Fruit fly (Drosophila melanogaster) whole organism, embryonic: ENCODE data around the gene CG16753.

Experiments used
- B-H1 ChIP-seq: fragments of 200-800 bp; sonication (Bioruptor generic); IDR thresholded peaks from 3 replicates; pipeline ENCODE4 v1.3.6; 2022; ENCODE audit warnings: missing biosample characterization, missing genetic modification characterization
- C15 ChIP-seq: fragments of 200-800 bp; sonication (Bioruptor generic); IDR thresholded peaks from 3 replicates; pipeline ENCODE4 v1.3.6; 2022; ENCODE audit warnings: missing biosample characterization, missing genetic modification characterization
- CG11456 ChIP-seq: fragments of 200-800 bp; sonication (Bioruptor generic); IDR thresholded peaks from 3 replicates; pipeline ENCODE4 v1.3.6; 2022; ENCODE audit warnings: missing biosample characterization, missing genetic modification characterization
- CG12236 ChIP-seq: fragments of 200-800 bp; sonication (Bioruptor generic); optimal IDR thresholded peaks from 2 replicates; lab custom pipeline; 2016; ENCODE audit warnings: missing biosample characterization, missing genetic modification characterization
- CG1233 ChIP-seq: fragments of 200-800 bp; sonication (Bioruptor generic); optimal IDR thresholded peaks from 4 replicates; lab custom pipeline; 2018; ENCODE audit warnings: missing biosample characterization, mild to moderate bottlenecking, missing genetic modification characterization
- CG15514 ChIP-seq: fragments of 200-800 bp; sonication (Bioruptor generic); optimal IDR thresholded peaks from 3 replicates; lab custom pipeline; 2017; ENCODE audit warnings: missing biosample characterization, missing genetic modification characterization, mild to moderate bottlenecking, moderate library complexity, missing genetic modification reagents
- CG16863 ChIP-seq: fragments of 200-800 bp; sonication (Bioruptor generic); optimal IDR thresholded peaks from 3 replicates; lab custom pipeline; 2016; ENCODE audit warnings: missing biosample characterization, missing genetic modification characterization
- CG17186 ChIP-seq: fragments of 200-800 bp; sonication (Bioruptor generic); optimal IDR thresholded peaks from 3 replicates; lab custom pipeline; 2017; ENCODE audit warnings: missing biosample characterization, missing genetic modification reagents, missing genetic modification characterization
- CG17328 ChIP-seq: fragments of 200-800 bp; sonication (Bioruptor generic); IDR thresholded peaks from 2 replicates; pipeline ENCODE4 v1.3.6; 2022; ENCODE audit warnings: missing biosample characterization, missing genetic modification characterization
- CG1832 ChIP-seq: fragments of 200-800 bp; sonication (Bioruptor generic); optimal IDR thresholded peaks from 2 replicates; lab custom pipeline; 2017; ENCODE audit warnings: missing biosample characterization, mild to moderate bottlenecking, missing genetic modification characterization, inconsistent platforms
- CG2129 ChIP-seq: fragments of 200-800 bp; sonication (Bioruptor generic); IDR thresholded peaks from 2 replicates; pipeline ENCODE4 v1.3.6; 2022; ENCODE audit warnings: missing biosample characterization, missing genetic modification characterization; ENCODE audit not compliant: partially characterized antibody
- CG2889 ChIP-seq: fragments of 200-800 bp; sonication (Bioruptor generic); IDR thresholded peaks from 3 replicates; pipeline ENCODE4 v1.3.6; 2022; ENCODE audit warnings: missing biosample characterization, missing genetic modification characterization
- CG30403 ChIP-seq: fragments of 200-800 bp; sonication (Bioruptor generic); optimal IDR thresholded peaks from 3 replicates; lab custom pipeline; 2016; ENCODE audit warnings: missing biosample characterization, missing genetic modification characterization
- CG32767 ChIP-seq: fragments of 200-800 bp; sonication (Bioruptor generic); IDR thresholded peaks from 2 replicates; pipeline ENCODE4 v1.3.6; 2022; ENCODE audit warnings: missing biosample characterization, missing genetic modification characterization
- CG34376 ChIP-seq: fragments of 200-800 bp; sonication (Bioruptor generic); optimal IDR thresholded peaks from 2 replicates; lab custom pipeline; 2018; ENCODE audit warnings: missing biosample characterization, mild to moderate bottlenecking, missing genetic modification characterization
- CG3726 ChIP-seq: fragments of 200-800 bp; sonication (Bioruptor generic); IDR thresholded peaks from 3 replicates; pipeline ENCODE4, ENCODE4 v1.3.6; 2022; ENCODE audit warnings: missing biosample characterization, missing genetic modification characterization
- CG5245 ChIP-seq: fragments of 200-800 bp; sonication (Bioruptor generic); optimal IDR thresholded peaks from 3 replicates; lab custom pipeline; 2016; ENCODE audit warnings: missing biosample characterization, missing genetic modification characterization
- CG6765 ChIP-seq: fragments of 200-800 bp; sonication (Bioruptor generic); optimal IDR thresholded peaks from 3 replicates; lab custom pipeline; 2017; ENCODE audit warnings: missing biosample characterization, mild to moderate bottlenecking, missing genetic modification characterization
- CG6791 ChIP-seq: fragments of 200-800 bp; sonication (Bioruptor generic); IDR thresholded peaks from 3 replicates; pipeline ENCODE4 v1.3.6; 2022; ENCODE audit warnings: missing biosample characterization, missing genetic modification characterization; ENCODE audit not compliant: partially characterized antibody
- CG8281 ChIP-seq: fragments of 200-800 bp; sonication (Bioruptor generic); optimal IDR thresholded peaks from 2 replicates; lab custom pipeline; 2018; ENCODE audit warnings: missing biosample characterization, mild to moderate bottlenecking, missing genetic modification characterization, moderate library complexity
- CG8924 ChIP-seq: fragments of 200-800 bp; optimal IDR thresholded peaks from 3 replicates; lab custom pipeline; 2019; ENCODE audit warnings: missing biosample characterization, mild to moderate bottlenecking, missing genetic modification characterization, moderate library complexity
- Camta ChIP-seq: fragments of 200-800 bp; sonication (Bioruptor generic); optimal IDR thresholded peaks from 2 replicates; lab custom pipeline; 2016; ENCODE audit warnings: missing biosample characterization, missing genetic modification characterization
- D ChIP-seq, 2 experiments: fragments of 200-800 bp in 1 of 2; fragments of >200 bp in 1 of 2; sonication (Bioruptor generic) in 1 of 2; optimal IDR thresholded peaks; 2 replicates in 1 of 2; 3 replicates in 1 of 2; lab custom pipeline; 2017; ENCODE audit warnings: mild to moderate bottlenecking in 1 of 2, missing biosample characterization in 1 of 2, missing genetic modification characterization in 1 of 2, missing genetic modification reagents in 1 of 2
- D19A ChIP-seq: fragments of 200-800 bp; optimal IDR thresholded peaks from 3 replicates; lab custom pipeline; 2019; ENCODE audit warnings: missing biosample characterization, mild to moderate bottlenecking, missing genetic modification characterization, moderate library complexity
- Elba2 ChIP-seq: fragments of 200-800 bp; sonication (Bioruptor generic); optimal IDR thresholded peaks from 3 replicates; lab custom pipeline; 2016; ENCODE audit warnings: missing biosample characterization, missing genetic modification characterization
- NK7.1 ChIP-seq: fragments of 200-800 bp; sonication (Bioruptor generic); optimal IDR thresholded peaks from 3 replicates; lab custom pipeline; 2016; ENCODE audit warnings: missing biosample characterization, missing genetic modification characterization
- Nf-YC ChIP-seq: fragments of 200-800 bp; optimal IDR thresholded peaks from 3 replicates; lab custom pipeline; 2019; ENCODE audit warnings: missing biosample characterization, mild to moderate bottlenecking, missing genetic modification characterization, moderate library complexity
- Ptx1 ChIP-seq: fragments of 200-800 bp; sonication (Bioruptor generic); IDR thresholded peaks from 2 replicates; pipeline ENCODE4 v1.3.6; 2022; ENCODE audit warnings: missing biosample characterization, missing genetic modification characterization
- al ChIP-seq: fragments of 200-800 bp; sonication (Bioruptor generic); IDR thresholded peaks from 2 replicates; pipeline ENCODE4 v1.3.6; 2022; ENCODE audit warnings: missing biosample characterization, missing genetic modification characterization
- ap ChIP-seq: fragments of 200-800 bp; sonication (Bioruptor generic); IDR thresholded peaks from 2 replicates; pipeline ENCODE4 v1.3.6; 2022; ENCODE audit warnings: missing biosample characterization, missing genetic modification characterization
- ase ChIP-seq: fragments of 200-800 bp; sonication (Bioruptor generic); IDR thresholded peaks from 3 replicates; pipeline ENCODE4 v1.3.6; 2022; ENCODE audit warnings: missing biosample characterization, missing genetic modification characterization
- bowl ChIP-seq: fragments of 200-800 bp; sonication (Bioruptor generic); IDR thresholded peaks from 2 replicates; pipeline ENCODE4 v1.3.6; 2022; ENCODE audit warnings: missing biosample characterization, missing genetic modification characterization
- cad ChIP-seq: fragments of >200 bp; optimal IDR thresholded peaks from 2 replicates; lab custom pipeline; 2017; ENCODE audit warnings: missing biosample characterization, missing genetic modification characterization
- cas ChIP-seq: fragments of 200-800 bp; sonication (Bioruptor generic); IDR thresholded peaks from 2 replicates; pipeline ENCODE4 v1.3.6; 2022; ENCODE audit warnings: missing biosample characterization, missing genetic modification characterization
- chif ChIP-seq, 2 experiments: fragments of 200-800 bp; sonication (Bioruptor generic); optimal IDR thresholded peaks; 3 replicates each; lab custom pipeline; 2016; ENCODE audit warnings: missing biosample characterization in 2 of 2, missing genetic modification characterization in 2 of 2
- ci ChIP-seq: fragments of 200-800 bp; sonication (Bioruptor generic); IDR thresholded peaks from 3 replicates; pipeline ENCODE4 v1.3.6; 2022; ENCODE audit warnings: missing biosample characterization, missing genetic modification characterization
- crp ChIP-seq, 2 experiments: fragments of 200-800 bp; sonication (Bioruptor generic); optimal IDR thresholded peaks; 2 replicates in 1 of 2; 3 replicates in 1 of 2; lab custom pipeline; 2017; ENCODE audit warnings: missing biosample characterization in 2 of 2, missing genetic modification characterization in 2 of 2, mild to moderate bottlenecking in 1 of 2, moderate library complexity in 1 of 2
- dm ChIP-seq: fragments of 200-800 bp; sonication (Bioruptor generic); optimal IDR thresholded peaks from 3 replicates; lab custom pipeline; 2016; ENCODE audit warnings: missing biosample characterization, missing genetic modification characterization
- eyg ChIP-seq: fragments of 200-800 bp; sonication (Bioruptor generic); optimal IDR thresholded peaks from 3 replicates; lab custom pipeline; 2016; ENCODE audit warnings: missing biosample characterization, missing genetic modification characterization
- her ChIP-seq: fragments of 200-800 bp; sonication (Bioruptor generic); optimal IDR thresholded peaks from 2 replicates; lab custom pipeline; 2016; ENCODE audit warnings: missing biosample characterization, missing genetic modification characterization
- p53 ChIP-seq: fragments of 200-800 bp; sonication (Bioruptor generic); optimal IDR thresholded peaks from 2 replicates; lab custom pipeline; 2016; ENCODE audit warnings: missing biosample characterization, missing genetic modification characterization
- pum ChIP-seq: fragments of 200-800 bp; sonication (Bioruptor generic); optimal IDR thresholded peaks from 2 replicates; lab custom pipeline; 2016; ENCODE audit warnings: missing biosample characterization, missing genetic modification characterization
- salm ChIP-seq: fragments of 200-800 bp; sonication (Bioruptor generic); optimal IDR thresholded peaks from 2 replicates; lab custom pipeline; 2018; ENCODE audit warnings: missing biosample characterization, mild to moderate bottlenecking, missing genetic modification characterization
- sisA ChIP-seq: fragments of 200-800 bp; sonication (Bioruptor generic); IDR thresholded peaks from 2 replicates; pipeline ENCODE4 v1.3.6; 2022; ENCODE audit warnings: missing biosample characterization, missing genetic modification characterization
- slp2 ChIP-seq: fragments of 200-800 bp; sonication (Bioruptor generic); optimal IDR thresholded peaks from 2 replicates; lab custom pipeline; 2016; ENCODE audit warnings: missing biosample characterization, missing genetic modification characterization
- sna ChIP-seq: fragments of 200-800 bp; sonication (Bioruptor generic); IDR thresholded peaks from 2 replicates; pipeline ENCODE4 v1.3.6; 2022; ENCODE audit warnings: missing biosample characterization, missing genetic modification characterization; ENCODE audit not compliant: partially characterized antibody
- tin ChIP-seq: fragments of 200-800 bp; sonication (Bioruptor generic); optimal IDR thresholded peaks from 3 replicates; lab custom pipeline; 2016; ENCODE audit warnings: missing biosample characterization, missing genetic modification characterization
- tna ChIP-seq: fragments of 200-800 bp; sonication (Bioruptor generic); IDR thresholded peaks from 2 replicates; pipeline ENCODE4 v1.3.6; 2022; ENCODE audit warnings: missing biosample characterization, missing genetic modification characterization; ENCODE audit not compliant: partially characterized antibody
- usp ChIP-seq: fragments of >200 bp; optimal IDR thresholded peaks from 2 replicates; lab custom pipeline; 2017; ENCODE audit warnings: missing biosample characterization, missing genetic modification characterization
- vfl ChIP-seq: fragments of 200-800 bp; sonication (Bioruptor generic); optimal IDR thresholded peaks from 2 replicates; lab custom pipeline; 2016; ENCODE audit warnings: missing biosample characterization, missing genetic modification characterization

The CG16753 gene

DNA sequence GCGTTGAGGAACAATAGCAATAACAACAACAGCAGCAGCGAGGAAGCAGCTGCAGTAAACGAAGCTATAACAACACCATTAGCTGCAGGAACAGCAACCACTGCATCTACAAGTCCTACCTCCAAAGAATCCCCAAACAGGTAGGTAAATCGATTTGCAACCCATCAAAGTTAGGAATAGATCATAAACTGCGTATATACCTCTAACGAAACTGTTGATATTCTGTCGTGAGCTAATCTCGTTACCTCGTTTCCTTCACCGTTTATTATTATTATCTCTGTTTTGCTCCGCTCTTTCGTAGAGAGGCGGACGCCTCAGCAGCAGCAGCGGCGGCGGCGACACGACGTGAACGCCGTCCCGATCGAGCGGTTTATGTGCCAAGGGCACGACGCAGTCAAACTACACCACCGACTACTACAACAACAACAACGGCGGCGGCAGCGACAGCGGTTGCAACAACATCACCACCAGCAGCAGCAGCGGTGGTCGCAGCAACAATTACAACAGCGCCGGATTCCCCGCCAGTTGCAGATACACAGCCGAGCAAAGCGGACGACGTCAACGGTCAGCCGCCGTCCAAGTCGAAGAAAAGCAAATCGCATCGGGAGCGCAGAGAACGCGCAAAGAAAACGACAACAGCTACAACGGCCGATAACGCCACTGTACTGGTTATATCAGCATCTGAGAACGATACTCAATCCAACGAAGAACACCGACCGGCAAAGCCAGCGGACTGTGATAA is 16.9 kb upstream of the CG16753 start (continued):
- TF ChIP-seq CG32767 (GFP tag; lab: Robert Waterston, UW) (peak; percentile 64; the same call in 1 of the 2 replicates), D (optimal IDR thresholded peaks at IDR 0.05; lab: Kevin White, UChicago) (no peak), D (GFP tag; optimal IDR thresholded peaks at IDR 0.05; lab: Kevin White, UChicago) (no peak), CG17328 (GFP tag; lab: Robert Waterston, UW) (no peak; the same call in 1 of the 2 replicates), CG11456 (GFP tag; lab: Robert Waterston, UW) (no peak), ci (GFP tag; lab: Robert Waterston, UW) (peak; percentile 77), CG8924 (tag; lab: Kevin White, UChicago) (peak; percentile 50), C15 (GFP tag; lab: Robert Waterston, UW) (no peak), CG15514 (GFP tag; lab: Kevin White, UChicago) (no peak), cad (peak; percentile 86), salm (no peak), CG3726 (GFP tag; lab: Robert Waterston, UW) (no peak), pum (GFP tag; lab: Kevin White, UChicago) (no peak), tin (no peak), ase (no peak), Ptx1 (GFP tag; lab: Robert Waterston, UW) (no peak), cas (GFP tag; lab: Robert Waterston, UW) (0 out of 2 replicates have a peak, but pooled peaks have one; percentile 20), her (GFP tag; lab: Kevin White, UChicago) (no peak), slp2 (GFP tag; lab: Kevin White, UChicago) (no peak), D19A (tag; lab: Kevin White, UChicago) (no peak), vfl (GFP tag; lab: Kevin White, UChicago) (no peak), dm (GFP tag; lab: Kevin White, UChicago) (no peak), B-H1 (GFP tag; lab: Robert Waterston, UW) (no peak), tna (no peak; the same call in 1 of the 2 replicates), chif (GFP tag; optimal IDR thresholded peaks at IDR 0.05; lab: Kevin White, UChicago) (no peak), eyg (GFP tag; lab: Kevin White, UChicago) (no peak), Nf-YC (tag; lab: Kevin White, UChicago) (peak; percentile 27), CG6791 (GFP tag; lab: Robert Waterston, UW) (no peak), bowl (GFP tag; lab: Robert Waterston, UW) (peak; percentile 75; the same call in 1 of the 2 replicates), Camta (no peak), CG6765 (GFP tag; lab: Kevin White, UChicago) (no peak), sna (GFP tag; lab: Robert Waterston, UW) (no peak), CG2129 (GFP tag; lab: Robert Waterston, UW) (no peak), CG30403 (GFP tag; lab: Kevin White, UChicago) (no peak), CG2889 (GFP tag; lab: Robert Waterston, UW) (no peak), ap (GFP tag; lab: Robert Waterston, UW) (no peak), CG1233 (no peak), CG16863 (no peak), al (no peak), CG1832 (GFP tag; lab: Kevin White, UChicago) (no peak), CG17186 (GFP tag; lab: Kevin White, UChicago) (no peak), NK7.1 (no peak), CG34376 (GFP tag; lab: Kevin White, UChicago) (peak; percentile 63), CG5245 (GFP tag; lab: Kevin White, UChicago) (no peak), p53 (no peak), Elba2 (no peak), crp (GFP tag; optimal IDR thresholded peaks at IDR 0.05; lab: Kevin White, UChicago) (no peak), usp (GFP tag; lab: Kevin White, UChicago) (no peak), CG12236 (no peak), CG8281 (tag; lab: Kevin White, UChicago) (no peak), sisA (GFP tag; lab: Robert Waterston, UW) (no peak)
